Worm (Caenorhabditis elegans): ENCODE results near the gene asp-13.

- no peak for TF ChIP-seq pha-4 (tag; optimal IDR thresholded peaks at IDR 0.05)
- TF ChIP-seq elt-1 (tag; optimal IDR thresholded peaks at IDR 0.05), result no peak
- no peak for TF ChIP-seq ama-1 (optimal IDR thresholded peaks at IDR 0.05)
- TF ChIP-seq lin-15B (tag; optimal IDR thresholded peaks at IDR 0.05), result no peak
- TF ChIP-seq ZK546.5 (tag; optimal IDR thresholded peaks at IDR 0.05), result no peak
- TF ChIP-seq tbx-2 (tag; optimal IDR thresholded peaks at IDR 0.05), result no peak
- TF ChIP-seq ztf-11 (tag; optimal IDR thresholded peaks at IDR 0.05), result no peak
- TF ChIP-seq pqm-1 (tag; optimal IDR thresholded peaks at IDR 0.05), result no peak
These were observed 44.7 kb upstream of the asp-13 start, which contains the start of gene ZC190.8 for ce11 chrV:8687707-8688106.
